Worm (Caenorhabditis elegans) whole organism, L2 larva: ENCODE results near the gene C52B9.4.

Source experiments
- C34F6.9 ChIP-seq: fragments of 150-350 bp; optimal IDR thresholded peaks from 2 replicates; lab custom pipeline; 2014; ENCODE audit warnings: missing biosample characterization, missing genetic modification characterization
- aly-2 ChIP-seq: fragments of 150-350 bp; optimal IDR thresholded peaks from 2 replicates; lab custom pipeline; 2014; ENCODE audit warnings: missing biosample characterization, missing genetic modification characterization
- ama-1 ChIP-seq: fragments of 150-350 bp; optimal IDR thresholded peaks from 2 replicates; lab custom pipeline; 2018; ENCODE audit warnings: inconsistent platforms
- blmp-1 ChIP-seq: sonication (generic microtip); optimal IDR thresholded peaks from 2 replicates; lab custom pipeline; 2017; ENCODE audit warnings: missing genetic modification characterization, mild to moderate bottlenecking, missing compliant biosample characterization, antibody characterized with exemption, moderate library complexity; ENCODE audit not compliant: insufficient read depth
- ceh-82 ChIP-seq: fragments of 150-350 bp; optimal IDR thresholded peaks from 2 replicates; lab custom pipeline; 2014; ENCODE audit warnings: missing biosample characterization, missing genetic modification characterization
- lin-11 ChIP-seq: fragments of 150-350 bp; sonication (generic microtip); optimal IDR thresholded peaks from 2 replicates; lab custom pipeline; 2014; ENCODE audit warnings: missing biosample characterization, missing genetic modification characterization, inconsistent platforms, mixed read lengths
- nhr-237 ChIP-seq: fragments of 150-350 bp; optimal IDR thresholded peaks from 2 replicates; lab custom pipeline; 2014; ENCODE audit warnings: missing biosample characterization, missing genetic modification characterization
- sma-3 ChIP-seq: sonication (generic microtip); optimal IDR thresholded peaks from 2 replicates; lab custom pipeline; 2016; ENCODE audit warnings: missing genetic modification reagents, missing genetic modification characterization, missing compliant biosample characterization
- snpc-4 ChIP-seq: fragments of 150-350 bp; optimal IDR thresholded peaks from 2 replicates; lab custom pipeline; 2014; ENCODE audit warnings: missing biosample characterization, missing genetic modification characterization

DNA sequence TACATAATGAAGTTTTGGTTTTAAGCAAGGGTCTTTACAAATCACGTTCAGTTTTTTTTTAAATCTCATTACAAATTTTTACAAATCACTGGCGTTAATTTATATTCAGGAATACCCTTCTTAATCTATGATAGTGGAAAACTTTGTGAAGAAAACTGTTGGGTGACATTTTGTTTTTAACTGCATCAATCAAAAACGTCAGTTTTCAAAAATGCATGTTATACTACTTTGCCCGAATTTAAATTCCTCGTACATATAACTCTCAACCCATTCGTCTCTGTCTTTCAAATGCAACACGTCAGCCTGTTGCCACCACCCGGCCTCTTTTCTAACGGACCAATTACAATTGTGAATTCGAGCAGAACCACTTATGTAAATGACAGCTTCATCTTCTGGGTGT, 11.5 kb upstream of the C52B9.4 start, which contains the start of gene hlh-13:
- TF ChIP-seq nhr-237 (no peak), aly-2 (tag; lab: Kevin White, UChicago) (no peak), snpc-4 (tag; lab: Kevin White, UChicago) (no peak), sma-3 (GFP tag; lab: Kevin White, UChicago) (no peak), blmp-1 (tag; lab: Kevin White, UChicago) (no peak), lin-11 (tag; lab: Kevin White, UChicago) (no peak), C34F6.9 (tag; lab: Kevin White, UChicago) (no peak), ceh-82 (tag; lab: Kevin White, UChicago) (no peak), ama-1 (lab: Kevin White, UChicago) (no peak)
